Fruit fly (Drosophila melanogaster) whole organism, wandering third instar larva: Measurements from ENCODE around the gene CG44004.
A peak's percentile ranks its signal among the peaks of the same experiment; 100 is the strongest.

ENCODE experiments used
- Abd-B ChIP-seq: fragments of >200 bp; optimal IDR thresholded peaks from 2 replicates; lab custom pipeline; 2017; ENCODE audit warnings: missing biosample characterization, missing genetic modification characterization
- GATAd ChIP-seq: sonication (Bioruptor generic); optimal IDR thresholded peaks from 2 replicates; lab custom pipeline; 2016; ENCODE audit warnings: missing biosample characterization, missing genetic modification characterization
- Hr78 ChIP-seq: fragments of >200 bp; optimal IDR thresholded peaks from 2 replicates; lab custom pipeline; 2017; ENCODE audit warnings: missing biosample characterization, missing genetic modification characterization
- Hr83 ChIP-seq: fragments of 200-300 bp; sonication (Bioruptor generic); optimal IDR thresholded peaks from 2 replicates; lab custom pipeline; 2016; ENCODE audit warnings: missing biosample characterization, mild to moderate bottlenecking, missing genetic modification characterization, moderate library complexity; ENCODE audit not compliant: poor library complexity, severe bottlenecking
- Myc ChIP-seq: fragments of >200 bp; optimal IDR thresholded peaks from 2 replicates; lab custom pipeline; 2017
- pan ChIP-seq: fragments of >200 bp; optimal IDR thresholded peaks from 2 replicates; lab custom pipeline; 2017
- psq ChIP-seq: fragments of 200-800 bp; sonication (Bioruptor generic); optimal IDR thresholded peaks from 3 replicates; lab custom pipeline; 2017; ENCODE audit warnings: missing biosample characterization, mild to moderate bottlenecking, missing genetic modification characterization, moderate library complexity
- rgr ChIP-seq: fragments of 200-800 bp; sonication (Bioruptor generic); optimal IDR thresholded peaks from 3 replicates; lab custom pipeline; 2016; ENCODE audit warnings: missing biosample characterization, mild to moderate bottlenecking, missing genetic modification characterization

DNA sequence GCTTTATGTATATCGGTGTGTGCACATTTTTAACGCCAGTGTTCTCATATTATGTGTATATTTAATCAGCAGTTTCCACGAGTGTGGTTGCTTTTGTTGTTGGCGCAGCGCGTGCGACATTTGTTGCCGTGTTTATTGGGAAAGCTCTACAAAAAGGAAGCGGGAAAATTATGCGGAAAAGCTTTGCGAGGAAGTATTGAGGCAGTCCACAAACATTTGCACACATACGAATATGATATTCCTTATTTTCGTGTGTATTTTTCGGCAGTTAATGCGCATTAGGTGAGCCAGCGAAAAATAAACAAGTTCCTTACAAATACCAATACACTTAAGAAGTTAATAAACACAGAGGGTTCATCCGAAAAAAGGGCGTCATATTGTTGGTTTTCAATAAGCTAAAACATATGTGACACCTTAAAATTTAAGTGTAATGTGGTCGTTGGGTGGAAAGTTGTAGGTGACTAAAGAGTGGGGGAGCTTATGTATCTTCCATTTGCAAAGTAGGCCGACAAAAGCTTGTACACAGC is 43.3 kb downstream of the CG44004 start:
- TF ChIP-seq Hr83 (GFP tag; lab: Kevin White, UChicago) (no peak), Abd-B (GFP tag; lab: Kevin White, UChicago) (no peak), Myc (no peak), pan (lab: Kevin White, UChicago) (no peak), Hr78 (no peak), GATAd (no peak), rgr (GFP tag; lab: Kevin White, UChicago) (peak; percentile 3), psq (no peak)
